Worm (Caenorhabditis elegans) whole organism, midembryonic: ENCODE data around the gene baz-2.
A peak's percentile ranks its signal among the peaks of the same experiment; 100 is the strongest.

Experiments used
- T22C8.4 ChIP-seq: fragments of 200-800 bp; sonication (Bioruptor generic); IDR thresholded peaks from 2 replicates; pipeline ENCODE4 v1.3.6; 2022; ENCODE audit warnings: missing genetic modification characterization, missing compliant biosample characterization
- cog-1 ChIP-seq: sonication (generic microtip); optimal IDR thresholded peaks from 2 replicates; lab custom pipeline; 2016; ENCODE audit warnings: missing genetic modification characterization, missing compliant biosample characterization
- flt-1 ChIP-seq: fragments of 200-800 bp; sonication (Bioruptor generic); IDR thresholded peaks from 2 replicates; pipeline ENCODE4 v1.3.6; 2022; ENCODE audit warnings: missing genetic modification characterization, missing compliant biosample characterization
- klf-2 ChIP-seq: fragments of 200-800 bp; sonication (Bioruptor generic); conservative IDR thresholded peaks from 2 replicates; pipeline ENCODE4 v1.3.6; 2022; ENCODE audit warnings: missing genetic modification reagents, missing genetic modification characterization, missing compliant biosample characterization
- med-1 ChIP-seq: sonication (generic microtip); optimal IDR thresholded peaks from 2 replicates; lab custom pipeline; 2017; ENCODE audit warnings: missing genetic modification characterization, mild to moderate bottlenecking, missing compliant biosample characterization, antibody characterized with exemption, missing genetic modification reagents; ENCODE audit not compliant: insufficient read depth
- ref-1 ChIP-seq: fragments of 200-800 bp; sonication (Bioruptor generic); conservative IDR thresholded peaks from 2 replicates; pipeline ENCODE4 v1.3.6; 2022; ENCODE audit warnings: missing genetic modification reagents, missing genetic modification characterization, missing compliant biosample characterization
- tab-1 ChIP-seq: fragments of 200-800 bp; sonication (Bioruptor generic); IDR thresholded peaks from 2 replicates; pipeline ENCODE4 v1.3.6; 2022; ENCODE audit warnings: missing genetic modification characterization, missing compliant biosample characterization
- ztf-23 ChIP-seq: fragments of 200-800 bp; sonication (Bioruptor generic); IDR thresholded peaks from 2 replicates; pipeline ENCODE4 v1.3.6; 2022; ENCODE audit warnings: missing genetic modification reagents, missing genetic modification characterization, missing compliant biosample characterization
- ztf-29 ChIP-seq: fragments of 200-800 bp; sonication (Bioruptor generic); IDR thresholded peaks from 2 replicates; pipeline ENCODE4 v1.3.6; 2022; ENCODE audit warnings: missing genetic modification reagents, missing genetic modification characterization, missing compliant biosample characterization

baz-2 gene

DNA sequence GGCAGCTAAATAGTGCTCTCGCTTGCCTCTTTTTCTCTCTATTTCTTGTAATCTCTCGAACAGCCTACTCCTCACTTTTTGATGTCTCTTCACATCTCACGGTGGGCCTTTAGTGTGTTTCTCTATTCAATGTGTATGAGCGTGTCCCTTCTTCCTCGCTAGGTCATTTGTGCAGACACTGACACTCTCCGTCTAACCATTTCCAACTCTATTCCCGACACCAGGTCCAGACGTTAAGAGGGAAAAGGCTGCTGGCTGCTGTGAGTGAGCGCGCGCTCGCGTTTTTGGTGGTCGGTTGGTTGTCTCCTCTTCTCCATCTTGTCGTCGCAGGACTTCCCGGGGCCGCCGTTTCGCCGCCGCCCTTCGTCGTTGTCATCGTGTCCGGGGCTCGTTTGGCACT lies 3.6 kb upstream of the baz-2 start:
- TF ChIP-seq tab-1 (GFP tag; lab: Robert Waterston, UW) (0 out of 2 replicates have a peak, but pooled peaks have one; percentile 63), T22C8.4 (GFP tag; lab: Robert Waterston, UW) (no peak), med-1 (GFP tag; lab: Kevin White, UChicago) (no peak), klf-2 (GFP tag; lab: Robert Waterston, UW) (no peak), flt-1 (peak; percentile 83), cog-1 (tag; lab: Kevin White, UChicago) (no peak), ztf-23 (GFP tag; lab: Robert Waterston, UW) (no peak), ztf-29 (GFP tag; lab: Robert Waterston, UW) (no peak), ref-1 (GFP tag; lab: Robert Waterston, UW) (no peak)

DNA sequence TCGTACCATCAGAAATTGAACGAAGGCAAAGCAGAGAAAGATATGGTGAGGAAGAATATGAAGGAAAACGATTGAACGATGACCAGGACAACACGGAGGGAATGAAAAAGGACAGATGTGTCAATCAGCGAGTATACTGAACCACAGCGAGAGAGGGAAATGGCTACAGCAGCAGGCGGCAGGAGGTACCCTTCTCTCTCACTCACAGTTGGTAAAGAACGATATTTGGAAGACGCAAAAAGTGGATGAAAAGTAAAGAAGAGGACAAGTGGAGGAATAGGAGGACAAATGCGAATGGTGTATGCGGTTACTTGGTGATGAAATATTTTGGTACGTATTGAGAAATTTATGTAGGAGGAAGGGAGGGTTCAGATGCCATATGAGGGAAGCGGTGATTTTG lies 642 bp upstream of the baz-2 start, which contains the start of gene ZK783.7:
Gene ZK783.7, plus strand, starts transcription at position 246 of the 400 bp plus-strand sequence.
- TF ChIP-seq flt-1 (0 out of 2 replicates have a peak, but pooled peaks have one; percentile 40), med-1 (GFP tag; lab: Kevin White, UChicago) (no peak), ztf-23 (GFP tag; lab: Robert Waterston, UW) (0 out of 2 replicates have a peak, but pooled peaks have one; percentile 16)

DNA sequence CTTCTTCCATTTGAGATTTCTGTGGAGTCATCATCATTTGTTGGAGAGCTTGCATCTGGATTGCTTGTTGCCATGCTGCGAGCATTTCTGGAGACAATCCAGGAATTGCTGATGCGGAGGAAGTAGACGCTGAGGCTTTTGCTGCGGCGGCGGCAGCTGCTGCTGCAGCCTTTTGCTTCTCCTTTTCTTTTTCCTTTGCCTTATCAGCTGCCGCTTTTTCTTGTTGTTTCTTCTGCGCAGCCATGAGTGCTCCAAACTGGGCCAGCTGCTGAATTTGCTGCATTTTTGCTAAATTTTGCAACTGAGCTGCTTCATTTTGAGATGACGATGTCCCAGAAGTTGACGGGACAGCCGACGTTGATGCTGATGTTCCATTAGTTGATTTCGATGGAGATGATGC lies 334 bp downstream of the baz-2 start:
- TF ChIP-seq med-1 (GFP tag; lab: Kevin White, UChicago) (no peak), cog-1 (tag; lab: Kevin White, UChicago) (no peak), flt-1 (peak; percentile 50; the same call in 1 of the 2 replicates)

DNA sequence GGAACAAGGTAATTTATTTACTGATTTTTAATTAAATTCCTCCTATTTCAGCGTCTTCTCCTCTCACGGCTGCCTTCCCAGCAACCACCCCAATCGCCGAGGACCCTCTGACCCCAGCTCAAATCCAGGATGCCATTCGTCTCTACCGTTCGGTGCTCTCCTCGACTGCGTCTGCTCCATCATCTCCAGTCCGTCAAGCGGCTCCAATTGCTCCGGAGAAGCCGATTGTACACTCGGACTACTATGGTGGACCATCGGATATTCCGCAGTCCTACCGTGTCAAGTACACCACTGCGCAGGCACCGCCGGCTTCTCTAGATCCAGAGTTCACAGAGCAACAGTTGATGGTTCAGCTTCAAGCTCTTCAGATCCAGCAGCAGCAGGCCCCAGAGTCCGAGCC lies 7.0 kb downstream of the baz-2 start:
- TF ChIP-seq klf-2 (GFP tag; lab: Robert Waterston, UW) (no peak), tab-1 (GFP tag; lab: Robert Waterston, UW) (no peak), T22C8.4 (GFP tag; lab: Robert Waterston, UW) (no peak), cog-1 (tag; lab: Kevin White, UChicago) (no peak), flt-1 (no peak), med-1 (GFP tag; lab: Kevin White, UChicago) (no peak), ztf-29 (GFP tag; lab: Robert Waterston, UW) (no peak), ref-1 (GFP tag; lab: Robert Waterston, UW) (no peak), ztf-23 (GFP tag; lab: Robert Waterston, UW) (no peak)

DNA sequence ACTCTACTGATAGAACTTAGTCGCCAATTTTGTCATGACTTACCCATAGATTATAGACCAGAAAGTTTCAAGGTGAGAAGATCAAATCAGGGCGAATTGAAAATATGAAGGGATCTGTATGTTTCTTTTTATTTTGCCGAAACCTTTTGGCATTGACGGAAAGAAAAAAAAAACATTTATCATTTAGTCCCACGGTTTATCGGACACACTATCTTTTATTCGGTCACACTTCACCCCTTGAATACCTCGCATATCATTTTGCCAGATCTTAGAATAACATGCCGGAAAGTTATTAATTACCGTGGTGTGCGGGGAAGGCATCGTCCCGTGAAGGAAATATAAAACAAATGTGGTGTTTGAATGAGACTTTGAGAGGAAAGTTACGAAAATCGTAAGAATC lies 10.8 kb downstream of the baz-2 start:
- no peak for TF ChIP-seq tab-1 (GFP tag; lab: Robert Waterston, UW)
- TF ChIP-seq T22C8.4 (GFP tag; lab: Robert Waterston, UW), result no peak
- no peak for TF ChIP-seq flt-1
- no peak for TF ChIP-seq ztf-29 (GFP tag; lab: Robert Waterston, UW)
- TF ChIP-seq ztf-23 (GFP tag; lab: Robert Waterston, UW), result no peak
- TF ChIP-seq cog-1 (tag; lab: Kevin White, UChicago), result no peak
- TF ChIP-seq ref-1 (GFP tag; lab: Robert Waterston, UW), result no peak
- TF ChIP-seq klf-2 (GFP tag; lab: Robert Waterston, UW), result no peak
- no peak for TF ChIP-seq med-1 (GFP tag; lab: Kevin White, UChicago)

DNA sequence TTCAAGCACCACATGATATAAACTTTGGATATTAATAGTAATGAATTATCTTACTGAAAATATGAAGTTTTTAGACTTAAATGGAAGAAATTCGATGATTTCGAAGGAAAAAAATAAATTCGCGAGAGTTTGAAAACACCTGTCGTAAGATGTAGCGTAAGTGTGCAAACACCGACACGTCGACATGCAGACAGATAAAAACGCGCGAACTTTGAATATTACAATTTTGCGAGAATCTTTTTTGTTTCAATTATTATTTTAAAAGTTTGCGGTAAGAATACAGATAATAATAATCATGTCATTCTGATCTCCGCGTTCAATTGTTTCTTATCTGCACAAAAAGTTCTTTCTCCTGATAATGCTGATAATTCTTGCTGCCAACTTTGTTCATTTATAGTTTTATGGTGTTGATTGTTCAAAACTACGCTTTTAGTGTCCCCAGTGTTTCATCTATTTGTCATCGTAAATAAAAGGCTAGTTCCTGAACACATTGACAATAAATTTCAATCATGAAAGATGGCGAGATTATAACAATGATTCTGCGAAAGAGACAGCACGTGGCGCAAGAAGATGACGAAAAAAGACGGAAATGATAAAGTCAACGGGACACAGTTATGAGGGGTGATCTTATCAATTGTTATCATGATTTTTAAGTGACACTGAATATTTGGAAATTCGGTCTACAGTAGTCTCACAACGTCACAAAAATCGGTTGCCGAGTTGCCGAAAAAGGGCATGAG lies 11.8 kb downstream of the baz-2 start:
- no peak for TF ChIP-seq ztf-29 (GFP tag; lab: Robert Waterston, UW)
- no peak for TF ChIP-seq tab-1 (GFP tag; lab: Robert Waterston, UW)
- TF ChIP-seq cog-1 (tag; lab: Kevin White, UChicago), result no peak
- no peak for TF ChIP-seq T22C8.4 (GFP tag; lab: Robert Waterston, UW)
- TF ChIP-seq med-1 (GFP tag; lab: Kevin White, UChicago), result no peak
- TF ChIP-seq flt-1, result no peak
- no peak for TF ChIP-seq klf-2 (GFP tag; lab: Robert Waterston, UW)

DNA sequence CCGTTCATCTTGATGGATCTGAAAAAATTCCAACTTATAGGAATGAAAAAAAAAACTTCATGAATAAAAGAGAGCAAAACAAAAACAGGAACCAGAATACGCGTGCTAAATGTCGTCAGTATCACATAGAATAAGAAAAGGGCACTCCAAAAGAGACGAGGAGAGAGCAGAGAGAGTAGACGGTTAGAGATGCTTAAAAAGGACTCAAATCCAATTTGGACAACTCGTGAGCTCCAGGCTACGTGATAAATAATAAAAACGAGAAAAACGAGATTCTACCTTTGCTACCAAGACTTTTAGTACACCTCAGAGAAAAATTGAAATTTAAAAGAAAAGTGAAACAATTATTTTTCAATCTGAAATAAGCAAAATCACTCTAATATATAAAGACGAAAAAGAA lies 12.7 kb downstream of the baz-2 start, which contains the start of gene upp-1:
Gene upp-1, minus strand, starts transcription at position 18 of the 400 bp plus-strand sequence.
- no peak for TF ChIP-seq ref-1 (GFP tag; lab: Robert Waterston, UW)
- TF ChIP-seq ztf-29 (GFP tag; lab: Robert Waterston, UW), result no peak
- TF ChIP-seq T22C8.4 (GFP tag; lab: Robert Waterston, UW), result no peak

DNA sequence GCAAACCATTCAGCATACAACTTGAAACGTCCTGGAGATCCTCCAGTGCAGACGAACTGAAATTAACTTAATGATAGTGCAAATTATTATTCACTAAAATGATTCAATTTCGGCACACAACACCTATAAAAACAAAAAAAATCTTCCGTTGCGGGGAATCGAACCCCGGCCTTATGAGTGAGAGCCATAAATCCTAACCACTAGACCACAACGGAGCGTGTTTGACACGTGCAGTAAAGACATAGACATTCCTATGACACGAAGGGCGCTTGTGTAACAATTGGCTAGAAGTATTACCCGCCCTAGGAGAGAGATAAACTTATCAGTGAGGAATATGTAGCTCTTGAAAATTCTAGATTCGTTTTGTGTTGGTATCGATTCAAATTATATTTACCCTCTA lies 13.8 kb downstream of the baz-2 start:
- TF ChIP-seq ztf-23 (GFP tag; lab: Robert Waterston, UW) (peak; percentile 76; the same call in 1 of the 2 replicates), flt-1 (peak; percentile 93), tab-1 (GFP tag; lab: Robert Waterston, UW) (peak; percentile 81; the same call in 1 of the 2 replicates), ztf-29 (GFP tag; lab: Robert Waterston, UW) (peak; percentile 32; the same call in 1 of the 2 replicates), cog-1 (tag; lab: Kevin White, UChicago) (no peak), ref-1 (GFP tag; lab: Robert Waterston, UW) (peak; percentile 78), med-1 (GFP tag; lab: Kevin White, UChicago) (no peak), T22C8.4 (GFP tag; lab: Robert Waterston, UW) (peak; percentile 71), klf-2 (GFP tag; lab: Robert Waterston, UW) (0 out of 2 replicates have a peak, but pooled peaks have one; percentile 33)

DNA sequence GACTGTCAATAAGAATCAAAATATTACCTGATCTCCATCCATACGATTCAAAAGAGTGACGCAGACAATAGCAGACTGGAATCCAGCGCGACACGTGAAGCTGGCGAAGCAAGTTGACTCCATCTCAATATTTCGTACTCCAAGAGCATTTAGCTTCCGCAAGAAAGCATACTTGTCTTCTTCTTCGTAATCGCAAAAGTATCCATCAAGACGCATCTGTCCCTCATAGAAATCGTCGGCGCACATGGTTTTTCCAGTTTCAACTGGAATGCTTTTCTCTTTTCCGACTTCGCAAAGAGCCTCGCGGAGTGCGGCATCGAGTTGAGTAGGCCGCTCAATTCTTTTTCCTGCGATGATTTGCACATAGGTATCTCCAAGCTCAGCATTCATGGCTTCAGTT lies 14.5 kb downstream of the baz-2 start:
- TF ChIP-seq ztf-23 (GFP tag; lab: Robert Waterston, UW), result no peak
- TF ChIP-seq ref-1 (GFP tag; lab: Robert Waterston, UW), result no peak
- TF ChIP-seq klf-2 (GFP tag; lab: Robert Waterston, UW), result no peak
- no peak for TF ChIP-seq med-1 (GFP tag; lab: Kevin White, UChicago)
- no peak for TF ChIP-seq T22C8.4 (GFP tag; lab: Robert Waterston, UW)
- TF ChIP-seq ztf-29 (GFP tag; lab: Robert Waterston, UW), result no peak
- TF ChIP-seq tab-1 (GFP tag; lab: Robert Waterston, UW), result no peak
- TF ChIP-seq flt-1, result no peak
- TF ChIP-seq cog-1 (tag; lab: Kevin White, UChicago), result no peak
